Worm (Caenorhabditis elegans) whole organism, L1 larva: ENCODE data around the gene Y67H2A.2.

Source experiments
- ceh-63 ChIP-seq: fragments of 200-800 bp; sonication (Bioruptor generic); optimal IDR thresholded peaks from 2 replicates; lab custom pipeline; 2018; ENCODE audit warnings: mild to moderate bottlenecking, missing genetic modification characterization, missing compliant biosample characterization
- efl-1 ChIP-seq, 4 experiments: fragments of 150-350 bp; optimal IDR thresholded peaks in 3 of 4; peaks in 1 of 4; 1 replicate in 1 of 4; 2 replicates in 3 of 4; lab custom pipeline; 2014; ENCODE audit warnings: missing biosample characterization in 2 of 4, missing genetic modification characterization in 2 of 4, missing genetic modification reagents in 2 of 4
- mep-1 ChIP-seq: fragments of 150-350 bp; optimal IDR thresholded peaks from 2 replicates; lab custom pipeline; 2014; ENCODE audit warnings: missing biosample characterization, missing genetic modification characterization
- nhr-76 ChIP-seq: sonication (generic microtip); optimal IDR thresholded peaks from 2 replicates; lab custom pipeline; 2017; ENCODE audit warnings: missing biosample characterization, missing genetic modification characterization
- pqm-1 ChIP-seq: sonication (generic microtip); optimal IDR thresholded peaks from 3 replicates; lab custom pipeline; 2017; ENCODE audit warnings: missing biosample characterization, missing genetic modification characterization
- rnt-1 ChIP-seq: sonication (generic microtip); optimal IDR thresholded peaks from 2 replicates; lab custom pipeline; 2016; ENCODE audit warnings: mild to moderate bottlenecking, missing genetic modification characterization, moderate library complexity, missing compliant biosample characterization
- skn-1 ChIP-seq: fragments of 150-350 bp; optimal IDR thresholded peaks from 2 replicates; lab custom pipeline; 2014; ENCODE audit warnings: missing biosample characterization, missing genetic modification characterization

DNA sequence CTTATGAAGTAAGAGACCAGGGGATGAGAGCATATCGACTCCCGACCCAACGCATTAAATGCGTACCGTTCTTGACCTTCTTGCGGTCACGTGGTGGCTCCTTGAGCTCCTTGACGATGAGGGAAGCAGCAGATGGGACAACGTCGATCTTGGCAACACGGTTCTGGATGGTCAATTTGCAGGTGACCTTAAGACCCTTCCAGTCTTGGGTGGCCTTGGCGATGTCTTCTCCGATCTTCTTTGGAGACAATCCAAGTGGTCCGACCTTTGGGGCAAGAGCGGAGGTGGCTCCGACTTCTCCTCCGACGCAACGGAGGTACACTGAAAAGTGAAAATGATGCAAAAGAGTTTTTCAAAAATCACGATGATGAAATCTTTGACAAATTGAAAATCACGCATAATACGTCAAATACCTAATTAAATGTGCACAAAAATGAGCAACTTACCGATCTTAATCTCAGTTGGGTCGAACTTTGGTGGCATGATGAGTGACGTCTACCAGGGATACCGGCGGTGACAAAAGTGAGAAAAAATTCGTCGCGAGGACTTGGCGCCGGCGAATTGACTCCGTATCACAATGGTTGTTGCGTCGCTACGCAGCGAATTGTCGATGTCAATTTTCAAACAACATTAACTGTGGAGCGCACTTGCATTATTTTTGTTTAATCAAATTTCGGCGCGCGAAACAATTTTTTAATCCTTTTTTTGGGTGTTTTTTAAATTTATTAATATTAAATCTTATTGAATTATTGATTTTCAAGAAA lies 57.4 kb downstream of the Y67H2A.2 start, which contains the start of gene rpl-12:
- TF ChIP-seq skn-1: peak; percentile 96
- TF ChIP-seq mep-1 (tag; lab: Kevin White, UChicago): peak; percentile 100
- peak; percentile 77 for TF ChIP-seq ceh-63 (GFP tag; lab: Kevin White, UChicago)
- TF ChIP-seq efl-1 (optimal IDR thresholded peaks at IDR 0.05; lab: Kevin White, UChicago): peak; percentile 98
- TF ChIP-seq efl-1 (GFP tag; optimal IDR thresholded peaks at IDR 0.05 in 1 of 2; lab: Kevin White, UChicago): peak; percentile 93 to 100
- no peak for TF ChIP-seq pqm-1 (tag; lab: Kevin White, UChicago)
- TF ChIP-seq rnt-1 (tag; lab: Kevin White, UChicago): peak; percentile 98
- TF ChIP-seq nhr-76: peak; percentile 74
